Worm (Caenorhabditis elegans) whole organism, mixed stage, embryonic: ENCODE data around the gene T05H10.4.
A peak's percentile ranks its signal among the peaks of the same experiment; 100 is the strongest.

ENCODE experiments used
- cnd-1 ChIP-seq: fragments of 200-800 bp; sonication (Bioruptor generic); optimal IDR thresholded peaks from 2 replicates; lab custom pipeline; 2018; ENCODE audit warnings: mild to moderate bottlenecking, missing genetic modification characterization, missing compliant biosample characterization
- elt-1 ChIP-seq: sonication (generic microtip); optimal IDR thresholded peaks from 2 replicates; lab custom pipeline; 2017; ENCODE audit warnings: missing genetic modification characterization, mild to moderate bottlenecking, missing compliant biosample characterization, antibody characterized with exemption, moderate library complexity, borderline replicate concordance; ENCODE audit not compliant: insufficient read depth
- elt-3 ChIP-seq: fragments of 150-350 bp; optimal IDR thresholded peaks from 2 replicates; lab custom pipeline; 2014; ENCODE audit warnings: missing biosample characterization, missing genetic modification characterization
- hlh-1 ChIP-seq: fragments of 150-350 bp; optimal IDR thresholded peaks from 2 replicates; lab custom pipeline; 2014; ENCODE audit warnings: missing biosample characterization, missing genetic modification reagents, missing genetic modification characterization
- lin-13 ChIP-seq: fragments of 150-350 bp; optimal IDR thresholded peaks from 2 replicates; lab custom pipeline; 2014; ENCODE audit warnings: missing biosample characterization, missing genetic modification characterization
- pha-4 ChIP-seq: fragments of 150-350 bp; optimal IDR thresholded peaks from 2 replicates; lab custom pipeline; 2018; ENCODE audit warnings: missing biosample characterization, missing genetic modification reagents, missing genetic modification characterization
- snpc-4 ChIP-seq: fragments of 150-350 bp; optimal IDR thresholded peaks from 2 replicates; lab custom pipeline; 2014; ENCODE audit warnings: missing biosample characterization, missing genetic modification characterization
- unc-62 ChIP-seq: fragments of 150-350 bp; optimal IDR thresholded peaks from 2 replicates; lab custom pipeline; 2014; ENCODE audit warnings: missing biosample characterization, missing genetic modification reagents, missing genetic modification characterization

- TF ChIP-seq lin-13 (tag; lab: Kevin White, UChicago) (no peak), snpc-4 (no peak), elt-1 (tag; lab: Kevin White, UChicago) (peak; percentile 41), unc-62 (GFP tag; lab: Kevin White, UChicago) (no peak), elt-3 (no peak), cnd-1 (tag; lab: Kevin White, UChicago) (no peak), hlh-1 (tag; lab: Kevin White, UChicago) (no peak), pha-4 (tag; lab: Kevin White, UChicago) (no peak)
Observed at ce11 chrII:8050477-8050876, 2.5 kb upstream of the T05H10.4 start, which contains the start of gene mtre-1.
